Worm (Caenorhabditis elegans): Measurements from ENCODE around the gene sre-18.

ce11 chrIV:12236011-12236410, 6.4 kb upstream of the sre-18 start, which contains the start of gene sre-16:
- TF ChIP-seq cebp-2 (GFP tag; IDR thresholded peaks at IDR 0.05) (no peak), snpc-1.1 (tag; optimal IDR thresholded peaks at IDR 0.05; ENCODE audit: insufficient read depth) (no peak), C17E4.6 (GFP tag; IDR thresholded peaks at IDR 0.05) (no peak), dpl-1 (GFP tag; optimal IDR thresholded peaks at IDR 0.05) (no peak), sdz-38 (tag; optimal IDR thresholded peaks at IDR 0.05) (no peak), attf-6 (GFP tag; IDR thresholded peaks at IDR 0.05) (no peak)

All from whole organism, young adult.